Fruit fly (Drosophila melanogaster) whole organism, wandering third instar larva: ENCODE data around the gene Cpr78Cc.

ENCODE experiments used
- Abd-B ChIP-seq: fragments of >200 bp; optimal IDR thresholded peaks from 2 replicates; lab custom pipeline; 2017; ENCODE audit warnings: missing biosample characterization, missing genetic modification characterization
- GATAd ChIP-seq: sonication (Bioruptor generic); optimal IDR thresholded peaks from 2 replicates; lab custom pipeline; 2016; ENCODE audit warnings: missing biosample characterization, missing genetic modification characterization
- Hr78 ChIP-seq: fragments of >200 bp; optimal IDR thresholded peaks from 2 replicates; lab custom pipeline; 2017; ENCODE audit warnings: missing biosample characterization, missing genetic modification characterization
- Hr83 ChIP-seq: fragments of 200-300 bp; sonication (Bioruptor generic); optimal IDR thresholded peaks from 2 replicates; lab custom pipeline; 2016; ENCODE audit warnings: missing biosample characterization, mild to moderate bottlenecking, missing genetic modification characterization, moderate library complexity; ENCODE audit not compliant: poor library complexity, severe bottlenecking
- Mio ChIP-seq: sonication (Bioruptor generic); optimal IDR thresholded peaks from 2 replicates; lab custom pipeline; 2016; ENCODE audit warnings: missing biosample characterization, missing genetic modification characterization
- dmrt93B ChIP-seq: fragments of 200-800 bp; sonication (Bioruptor generic); optimal IDR thresholded peaks from 2 replicates; lab custom pipeline; 2018; ENCODE audit warnings: missing biosample characterization, mild to moderate bottlenecking, missing genetic modification characterization
- h ChIP-seq: fragments of 200-800 bp; sonication (Bioruptor generic); optimal IDR thresholded peaks from 3 replicates; lab custom pipeline; 2016; ENCODE audit warnings: missing biosample characterization, mild to moderate bottlenecking, missing genetic modification characterization
- pan ChIP-seq: fragments of >200 bp; optimal IDR thresholded peaks from 2 replicates; lab custom pipeline; 2017
- psq ChIP-seq: fragments of 200-800 bp; sonication (Bioruptor generic); optimal IDR thresholded peaks from 3 replicates; lab custom pipeline; 2017; ENCODE audit warnings: missing biosample characterization, mild to moderate bottlenecking, missing genetic modification characterization, moderate library complexity
- sv ChIP-seq: fragments of 200-800 bp; sonication (Bioruptor generic); optimal IDR thresholded peaks from 3 replicates; lab custom pipeline; 2016; ENCODE audit warnings: missing biosample characterization, missing genetic modification characterization
- usp ChIP-seq: fragments of >200 bp; optimal IDR thresholded peaks from 2 replicates; lab custom pipeline; 2017; ENCODE audit warnings: missing biosample characterization, missing genetic modification characterization

- TF ChIP-seq Mio (GFP tag; lab: Kevin White, UChicago), result no peak
- no peak for TF ChIP-seq sv (GFP tag; lab: Kevin White, UChicago)
- TF ChIP-seq Hr83 (GFP tag; lab: Kevin White, UChicago), result no peak
- TF ChIP-seq psq, result no peak
- no peak for TF ChIP-seq Abd-B
- TF ChIP-seq dmrt93B (GFP tag; lab: Kevin White, UChicago), result no peak
- no peak for TF ChIP-seq usp (GFP tag; lab: Kevin White, UChicago)
- no peak for TF ChIP-seq Hr78 (GFP tag; lab: Kevin White, UChicago)
- TF ChIP-seq h (GFP tag; lab: Kevin White, UChicago), result no peak
- no peak for TF ChIP-seq pan (lab: Kevin White, UChicago)
- TF ChIP-seq GATAd, result no peak
Observed at dm6 chr3L:21342592-21342991, 42.2 kb downstream of the Cpr78Cc start.
